Worm (Caenorhabditis elegans) whole organism, L3 larva: ENCODE results near the gene E01G6.2.
"Not testable (repeated sequence)": the region's sequence is repeated elsewhere in the genome, so short reads cannot be mapped to it uniquely, and the experiment has no call there.

Source experiments
- aly-2 ChIP-seq: fragments of 150-350 bp; optimal IDR thresholded peaks from 2 replicates; lab custom pipeline; 2014; ENCODE audit warnings: missing biosample characterization, missing genetic modification characterization
- ama-1 ChIP-seq: fragments of 150-350 bp; optimal IDR thresholded peaks from 2 replicates; lab custom pipeline; 2018
- ceh-16 ChIP-seq: sonication (generic microtip); optimal IDR thresholded peaks from 2 replicates; lab custom pipeline; 2017; ENCODE audit warnings: missing biosample characterization, missing genetic modification characterization
- elt-1 ChIP-seq: fragments of 150-350 bp; optimal IDR thresholded peaks from 2 replicates; lab custom pipeline; 2014; ENCODE audit warnings: missing biosample characterization, missing genetic modification characterization
- elt-2 ChIP-seq: sonication (generic microtip); optimal IDR thresholded peaks from 2 replicates; lab custom pipeline; 2016; ENCODE audit warnings: missing genetic modification reagents, mild to moderate bottlenecking, missing genetic modification characterization, missing compliant biosample characterization
- fkh-2 ChIP-seq: fragments of 150-350 bp; optimal IDR thresholded peaks from 2 replicates; lab custom pipeline; 2014; ENCODE audit warnings: missing biosample characterization, missing genetic modification reagents, missing genetic modification characterization
- jun-1 ChIP-seq: fragments of 150-350 bp; optimal IDR thresholded peaks from 2 replicates; lab custom pipeline; 2014; ENCODE audit warnings: missing biosample characterization, missing genetic modification reagents, missing genetic modification characterization
- nhr-12 ChIP-seq: fragments of 150-350 bp; optimal IDR thresholded peaks from 2 replicates; lab custom pipeline; 2014; ENCODE audit warnings: missing biosample characterization, missing genetic modification characterization
- nhr-28 ChIP-seq: fragments of 150-350 bp; optimal IDR thresholded peaks from 2 replicates; lab custom pipeline; 2014; ENCODE audit warnings: missing biosample characterization, missing genetic modification characterization
- snpc-4 ChIP-seq: fragments of 150-350 bp; optimal IDR thresholded peaks from 2 replicates; lab custom pipeline; 2014; ENCODE audit warnings: missing biosample characterization, missing genetic modification characterization
- tbx-2 ChIP-seq: sonication (generic microtip); optimal IDR thresholded peaks from 2 replicates; lab custom pipeline; 2016; ENCODE audit warnings: mild to moderate bottlenecking, missing genetic modification characterization, missing compliant biosample characterization

ce11 chrX:12308045-12308499, 51.6 kb downstream of the E01G6.2 start, which contains the start of gene F17A2.16:
- not testable (repeated sequence) for TF ChIP-seq jun-1; tbx-2 (tag; lab: Kevin White, UChicago); elt-2 (tag; lab: Kevin White, UChicago); elt-1; ama-1; nhr-12; snpc-4; aly-2 (tag; lab: Kevin White, UChicago); nhr-28 (tag; lab: Kevin White, UChicago); ceh-16 (tag; lab: Kevin White, UChicago); fkh-2 (tag; lab: Kevin White, UChicago)
